Fruit fly (Drosophila melanogaster) whole organism: ENCODE data around the gene Fcp3C.
A peak's percentile ranks its signal among the peaks of the same experiment; 100 is the strongest.

ENCODE experiments used
- CG8478 ChIP-seq: fragments of >200 bp; optimal IDR thresholded peaks from 2 replicates; lab custom pipeline; 2018; ENCODE audit warnings: inconsistent platforms
- Dll ChIP-seq: fragments of >200 bp; optimal IDR thresholded peaks from 2 replicates; lab custom pipeline; 2017
- EcR ChIP-seq, 2 experiments: fragments of >200 bp; optimal IDR thresholded peaks; 2 replicates each; lab custom pipeline; 2017; ENCODE audit warnings: missing biosample characterization in 2 of 2, missing genetic modification characterization in 2 of 2, missing genetic modification reagents in 2 of 2
- pan ChIP-seq: fragments of >200 bp; optimal IDR thresholded peaks from 2 replicates; lab custom pipeline; 2017
- psq ChIP-seq: fragments of >200 bp; optimal IDR thresholded peaks from 2 replicates; lab custom pipeline; 2017
- usp ChIP-seq: fragments of >200 bp; optimal IDR thresholded peaks from 2 replicates; lab custom pipeline; 2017; ENCODE audit warnings: missing biosample characterization, missing genetic modification characterization, mixed read lengths

dm6 chrX:3176193-3176592 is 1.9 kb upstream of the Fcp3C start, which contains the start of gene dnc:
- TF ChIP-seq usp (GFP tag; lab: Kevin White, UChicago) (no peak), psq (no peak), CG8478 (lab: Kevin White, UChicago) (no peak), Dll (peak; percentile 55), pan (no peak), EcR (GFP tag; optimal IDR thresholded peaks at IDR 0.05; lab: Kevin White, UChicago) (no peak)
